Fruit fly (Drosophila melanogaster): ENCODE data around the gene CG33645.
A peak's percentile ranks its signal among the peaks of the same experiment; 100 is the strongest.

CG33645 gene

dm6 chr2L:13514945-13515687, 17.5 kb upstream of the CG33645 start (continued):
- no peak for TF ChIP-seq cwo (GFP tag; optimal IDR thresholded peaks at IDR 0.05)
- no peak for TF ChIP-seq Dfd (GFP tag; optimal IDR thresholded peaks at IDR 0.05)
- peak; percentile 27; the same call in 1 of the 3 replicates for TF ChIP-seq sr (GFP tag; IDR thresholded peaks at IDR 0.05)
- no peak for TF ChIP-seq CG11398 (GFP tag; optimal IDR thresholded peaks at IDR 0.05)
- TF ChIP-seq CG4360 (GFP tag; IDR thresholded peaks at IDR 0.05) = no peak
- TF ChIP-seq chinmo (GFP tag; IDR thresholded peaks at IDR 0.05; ENCODE audit: partially characterized antibody) = no peak
- peak; percentile 80 for TF ChIP-seq esg (GFP tag; conservative IDR thresholded peaks at IDR 0.05)
- TF ChIP-seq CG4617 (GFP tag; optimal IDR thresholded peaks at IDR 0.05; ENCODE audit: borderline replicate concordance) = no peak
- TF ChIP-seq jigr1 (GFP tag; IDR thresholded peaks at IDR 0.05) = peak; percentile 26; the same call in 1 of the 3 replicates
- TF ChIP-seq CG7928 (GFP tag; optimal IDR thresholded peaks at IDR 0.05) = no peak
- TF ChIP-seq Sry-δ (GFP tag; optimal IDR thresholded peaks at IDR 0.05) = peak; percentile 54
- peak; percentile 68 for TF ChIP-seq CG3281 (GFP tag; optimal IDR thresholded peaks at IDR 0.05)
- peak; percentile 86 for TF ChIP-seq CG7839 (tag; optimal IDR thresholded peaks at IDR 0.05)
- no peak for TF ChIP-seq TFAM (GFP tag; optimal IDR thresholded peaks at IDR 0.05)
- TF ChIP-seq fd64A (GFP tag; optimal IDR thresholded peaks at IDR 0.05) = no peak
- peak; percentile 47; the same call in 2 of the 3 replicates for TF ChIP-seq croc (GFP tag; conservative IDR thresholded peaks at IDR 0.05)
- peak; percentile 95 for TF ChIP-seq sens (GFP tag)
- TF ChIP-seq CG9437 (GFP tag; optimal IDR thresholded peaks at IDR 0.05) = peak; percentile 52
- peak; percentile 53 for TF ChIP-seq repo (GFP tag; optimal IDR thresholded peaks at IDR 0.05)
- TF ChIP-seq fd96Cb (tag; optimal IDR thresholded peaks at IDR 0.05) = peak; percentile 69
- TF ChIP-seq CG1832 (GFP tag; optimal IDR thresholded peaks at IDR 0.05) = no peak
- TF ChIP-seq CG13424 (tag; optimal IDR thresholded peaks at IDR 0.05) = peak; percentile 45
- TF ChIP-seq bowl (GFP tag; IDR thresholded peaks at IDR 0.05) = peak; percentile 52; the same call in 1 of the 2 replicates
- TF ChIP-seq pan (optimal IDR thresholded peaks at IDR 0.05) = no peak
- TF ChIP-seq pan (GFP tag; optimal IDR thresholded peaks at IDR 0.05 in 1 of 2, IDR thresholded peaks at IDR 0.05 in 1 of 2) = peak in 1 of 2 experiments; percentile 86
- TF ChIP-seq Ravus (GFP tag; IDR thresholded peaks at IDR 0.05) = peak; percentile 59
- peak; percentile 9 for TF ChIP-seq fu2 (GFP tag; optimal IDR thresholded peaks at IDR 0.05)
- TF ChIP-seq YL-1 (GFP tag; optimal IDR thresholded peaks at IDR 0.05) = no peak
- TF ChIP-seq CG1792 (GFP tag; optimal IDR thresholded peaks at IDR 0.05) = peak; percentile 83
- peak; percentile 30 for TF ChIP-seq oc (tag; optimal IDR thresholded peaks at IDR 0.05)
- no peak for TF ChIP-seq ken (GFP tag; IDR thresholded peaks at IDR 0.05)
- TF ChIP-seq ash1 (GFP tag; optimal IDR thresholded peaks at IDR 0.05) = no peak
- TF ChIP-seq scrt (GFP tag; optimal IDR thresholded peaks at IDR 0.05) = peak; percentile 51
- TF ChIP-seq sd (tag; optimal IDR thresholded peaks at IDR 0.05) = peak; percentile 8
- TF ChIP-seq CG32772 (GFP tag; IDR thresholded peaks at IDR 0.05) = peak; percentile 75
- TF ChIP-seq peb (GFP tag; IDR thresholded peaks at IDR 0.05) = peak; percentile 59
- TF ChIP-seq dysf (GFP tag; IDR thresholded peaks at IDR 0.05) = peak; percentile 66
- no peak for TF ChIP-seq CG31365 (tag; optimal IDR thresholded peaks at IDR 0.05)
- peak; percentile 46; the same call in 1 of the 3 replicates for TF ChIP-seq CG2199 (GFP tag; IDR thresholded peaks at IDR 0.05)
- TF ChIP-seq CG14710 (tag; optimal IDR thresholded peaks at IDR 0.05) = peak; percentile 58
- peak; percentile 0 for TF ChIP-seq ATbp (GFP tag; optimal IDR thresholded peaks at IDR 0.05)
- no peak for TF ChIP-seq crol (GFP tag; IDR thresholded peaks at IDR 0.05)
- TF ChIP-seq CG15601 (tag; optimal IDR thresholded peaks at IDR 0.05) = no peak
- peak; percentile 78 for TF ChIP-seq CG17829 (tag; optimal IDR thresholded peaks at IDR 0.05)
- TF ChIP-seq mld (GFP tag; IDR thresholded peaks at IDR 0.05; ENCODE audit: partially characterized antibody) = no peak
- TF ChIP-seq B-H2 (GFP tag; optimal IDR thresholded peaks at IDR 0.05) = no peak
- TF ChIP-seq sna (GFP tag; IDR thresholded peaks at IDR 0.05; ENCODE audit: partially characterized antibody) = no peak
- TF ChIP-seq Hsf (GFP tag; optimal IDR thresholded peaks at IDR 0.05) = peak; percentile 67
- peak; percentile 90 for TF ChIP-seq CG11504 (tag; optimal IDR thresholded peaks at IDR 0.05)
